Fruit fly (Drosophila melanogaster) Kc167 (cell line): ENCODE data around the gene pont.

Experiments
- Myc ChIP-seq: fragments of >200 bp; optimal IDR thresholded peaks from 2 replicates; lab custom pipeline; 2017; ENCODE audit warnings: missing external identifiers
- Sin3A ChIP-seq: fragments of >200 bp; optimal IDR thresholded peaks from 2 replicates; lab custom pipeline; 2018; ENCODE audit warnings: missing external identifiers
- h ChIP-seq: fragments of >200 bp; optimal IDR thresholded peaks from 3 replicates; lab custom pipeline; 2018; ENCODE audit warnings: missing external identifiers
- insv ChIP-seq: fragments of >200 bp; optimal IDR thresholded peaks from 3 replicates; lab custom pipeline; 2018; ENCODE audit warnings: missing external identifiers
- psq ChIP-seq: fragments of >200 bp; optimal IDR thresholded peaks from 2 replicates; lab custom pipeline; 2017; ENCODE audit warnings: missing external identifiers
- ttk ChIP-seq: sonication (Bioruptor generic); optimal IDR thresholded peaks from 2 replicates; lab custom pipeline; 2017; ENCODE audit warnings: missing external identifiers

Gene pont

dm6 chr3R:10261800-10262199 lies at the start of gene pont, which contains the start of gene Sirt6:
TSS of gene pont (plus strand) at chr3R:10262123.
TSS of gene Sirt6 (minus strand) at chr3R:10261849.
- no peak for TF ChIP-seq Sin3A
- no peak for TF ChIP-seq Myc (lab: Kevin White, UChicago)
- TF ChIP-seq insv (lab: Kevin White, UChicago), result no peak
- no peak for TF ChIP-seq ttk (lab: Kevin White, UChicago)
- TF ChIP-seq h, result no peak
- TF ChIP-seq psq (lab: Kevin White, UChicago), result no peak

- TF ChIP-seq h, result no peak
- no peak for TF ChIP-seq insv (lab: Kevin White, UChicago)
- no peak for TF ChIP-seq psq (lab: Kevin White, UChicago)
- no peak for TF ChIP-seq Myc (lab: Kevin White, UChicago)
These were observed 49.1 kb upstream of the pont start, which contains the start of gene Timp for dm6 chr3R:10212799-10213198. TSS of gene Timp (minus strand) at chr3R:10213007.

- no peak for TF ChIP-seq Sin3A
- no peak for TF ChIP-seq insv (lab: Kevin White, UChicago)
- TF ChIP-seq ttk (lab: Kevin White, UChicago), result no peak
- no peak for TF ChIP-seq Myc (lab: Kevin White, UChicago)
- no peak for TF ChIP-seq psq (lab: Kevin White, UChicago)
- no peak for TF ChIP-seq h
These were observed 48.5 kb upstream of the pont start for dm6 chr3R:10213430-10213829.

dm6 chr3R:10217998-10218397 lies 43.9 kb upstream of the pont start:
- TF ChIP-seq psq (lab: Kevin White, UChicago) (no peak), ttk (lab: Kevin White, UChicago) (no peak), Myc (lab: Kevin White, UChicago) (no peak), Sin3A (no peak), insv (lab: Kevin White, UChicago) (no peak), h (no peak)

- TF ChIP-seq Sin3A (no peak), h (no peak), Myc (lab: Kevin White, UChicago) (no peak), psq (lab: Kevin White, UChicago) (no peak), ttk (lab: Kevin White, UChicago) (no peak), insv (lab: Kevin White, UChicago) (no peak)
These were observed 39.5 kb upstream of the pont start, which contains the start of gene CG12420 for dm6 chr3R:10222416-10222815. TSS of gene CG12420 (plus strand) at chr3R:10222698.

dm6 chr3R:10224594-10224993 lies 37.3 kb upstream of the pont start, which contains the start of the genes CG12817 and CG34107:
TSS of gene CG12817 (minus strand) at chr3R:10224725.
TSS of gene CG34107 (plus strand) at chr3R:10224909.
- TF ChIP-seq insv (lab: Kevin White, UChicago) (no peak), ttk (lab: Kevin White, UChicago) (no peak), Myc (lab: Kevin White, UChicago) (no peak), Sin3A (no peak), h (no peak), psq (lab: Kevin White, UChicago) (no peak)

- TF ChIP-seq psq (lab: Kevin White, UChicago), result no peak
- TF ChIP-seq Sin3A, result no peak
- TF ChIP-seq h, result no peak
- TF ChIP-seq insv (lab: Kevin White, UChicago), result no peak
These were observed 36.5 kb upstream of the pont start, which contains the start of gene CG42795 for dm6 chr3R:10225390-10225789. TSS of gene CG42795 (plus strand) at chr3R:10225690.

- TF ChIP-seq psq (lab: Kevin White, UChicago) (no peak), h (no peak), ttk (lab: Kevin White, UChicago) (no peak), insv (lab: Kevin White, UChicago) (no peak), Sin3A (no peak)
These were observed 35.5 kb upstream of the pont start for dm6 chr3R:10226132-10227023.

dm6 chr3R:10227990-10228389 lies 33.9 kb upstream of the pont start:
- no peak for TF ChIP-seq Sin3A
- no peak for TF ChIP-seq insv (lab: Kevin White, UChicago)
- TF ChIP-seq psq (lab: Kevin White, UChicago), result no peak
- TF ChIP-seq Myc (lab: Kevin White, UChicago), result no peak
- no peak for TF ChIP-seq h
- TF ChIP-seq ttk (lab: Kevin White, UChicago), result no peak

dm6 chr3R:10251218-10251617 lies 10.7 kb upstream of the pont start, which contains the start of gene CG3999:
TSS of gene CG3999 (plus strand) at chr3R:10251518.
- no peak for TF ChIP-seq Myc (lab: Kevin White, UChicago)
- TF ChIP-seq psq (lab: Kevin White, UChicago), result no peak
- TF ChIP-seq insv (lab: Kevin White, UChicago), result no peak
- no peak for TF ChIP-seq ttk (lab: Kevin White, UChicago)
- no peak for TF ChIP-seq Sin3A
- TF ChIP-seq h, result no peak

- TF ChIP-seq psq (lab: Kevin White, UChicago), result no peak
- TF ChIP-seq insv (lab: Kevin White, UChicago), result no peak
These were observed 10.1 kb upstream of the pont start for dm6 chr3R:10251846-10252245.

- TF ChIP-seq psq (lab: Kevin White, UChicago), result no peak
- TF ChIP-seq h, result no peak
- no peak for TF ChIP-seq Sin3A
- no peak for TF ChIP-seq ttk (lab: Kevin White, UChicago)
These were observed 2.1 kb downstream of the pont start, which contains the start of gene Nuak for dm6 chr3R:10263972-10264536. TSS of gene Nuak (plus strand) at chr3R:10264306.
